Fruit fly (Drosophila melanogaster) whole organism, embryonic: ENCODE data around the gene Drs.

Source experiments
- Atf6 ChIP-seq: fragments of 200-800 bp; sonication (Bioruptor generic); IDR thresholded peaks from 2 replicates; pipeline ENCODE4 v1.3.6; 2022; ENCODE audit warnings: missing biosample characterization, missing genetic modification characterization
- C15 ChIP-seq: fragments of 200-800 bp; sonication (Bioruptor generic); IDR thresholded peaks from 3 replicates; pipeline ENCODE4 v1.3.6; 2022; ENCODE audit warnings: missing biosample characterization, missing genetic modification characterization
- CG10462 ChIP-seq: fragments of 200-800 bp; sonication (Bioruptor generic); optimal IDR thresholded peaks from 2 replicates; lab custom pipeline; 2016; ENCODE audit warnings: missing biosample characterization, missing genetic modification characterization
- CG10959 ChIP-seq: fragments of 200-800 bp; sonication (Bioruptor generic); IDR thresholded peaks from 2 replicates; pipeline ENCODE4 v1.3.6; 2022; ENCODE audit warnings: missing biosample characterization, missing genetic modification characterization
- CG12104 ChIP-seq: fragments of 200-800 bp; sonication (Bioruptor generic); optimal IDR thresholded peaks from 3 replicates; lab custom pipeline; 2016; ENCODE audit warnings: missing biosample characterization, missing genetic modification characterization
- CG12155 ChIP-seq: fragments of 200-800 bp; sonication (Bioruptor generic); optimal IDR thresholded peaks from 3 replicates; lab custom pipeline; 2016; ENCODE audit warnings: missing biosample characterization, missing genetic modification characterization
- CG12391 ChIP-seq: fragments of 200-800 bp; sonication (Bioruptor generic); optimal IDR thresholded peaks from 3 replicates; lab custom pipeline; 2018; ENCODE audit warnings: missing biosample characterization, mild to moderate bottlenecking, missing genetic modification characterization, moderate library complexity
- CG12659 ChIP-seq: fragments of 200-800 bp; sonication (Bioruptor generic); optimal IDR thresholded peaks from 3 replicates; lab custom pipeline; 2017; ENCODE audit warnings: mild to moderate bottlenecking, missing biosample characterization, missing genetic modification reagents, missing genetic modification characterization
- CG13123 ChIP-seq: fragments of 200-800 bp; sonication (Bioruptor generic); optimal IDR thresholded peaks from 2 replicates; lab custom pipeline; 2016; ENCODE audit warnings: missing biosample characterization, missing genetic modification characterization
- CG17568 ChIP-seq: fragments of 200-800 bp; sonication (Bioruptor generic); optimal IDR thresholded peaks from 2 replicates; lab custom pipeline; 2018; ENCODE audit warnings: missing biosample characterization, mild to moderate bottlenecking, missing genetic modification characterization, moderate library complexity
- CG2199 ChIP-seq: fragments of 200-800 bp; sonication (Bioruptor generic); IDR thresholded peaks from 3 replicates; pipeline ENCODE4 v1.3.6; 2022; ENCODE audit warnings: missing biosample characterization, missing genetic modification characterization
- CG30020 ChIP-seq: fragments of 200-800 bp; optimal IDR thresholded peaks from 2 replicates; lab custom pipeline; 2019; ENCODE audit warnings: missing biosample characterization, mild to moderate bottlenecking, missing genetic modification characterization, moderate library complexity
- CG30403 ChIP-seq: fragments of 200-800 bp; sonication (Bioruptor generic); optimal IDR thresholded peaks from 3 replicates; lab custom pipeline; 2016; ENCODE audit warnings: missing biosample characterization, missing genetic modification characterization
- CG32767 ChIP-seq: fragments of 200-800 bp; sonication (Bioruptor generic); IDR thresholded peaks from 2 replicates; pipeline ENCODE4 v1.3.6; 2022; ENCODE audit warnings: missing biosample characterization, missing genetic modification characterization
- CG5245 ChIP-seq: fragments of 200-800 bp; sonication (Bioruptor generic); optimal IDR thresholded peaks from 3 replicates; lab custom pipeline; 2016; ENCODE audit warnings: missing biosample characterization, missing genetic modification characterization
- CG7556 ChIP-seq: fragments of 200-800 bp; sonication (Bioruptor generic); optimal IDR thresholded peaks from 2 replicates; lab custom pipeline; 2017; ENCODE audit warnings: missing biosample characterization, mild to moderate bottlenecking, missing genetic modification characterization
- Chrac-16 ChIP-seq: fragments of 200-800 bp; sonication (Bioruptor generic); optimal IDR thresholded peaks from 3 replicates; lab custom pipeline; 2016; ENCODE audit warnings: missing biosample characterization, missing genetic modification characterization
- D19A ChIP-seq: fragments of 200-800 bp; optimal IDR thresholded peaks from 3 replicates; lab custom pipeline; 2019; ENCODE audit warnings: missing biosample characterization, mild to moderate bottlenecking, missing genetic modification characterization, moderate library complexity
- Dip3 ChIP-seq: fragments of 200-800 bp; sonication (Bioruptor generic); optimal IDR thresholded peaks from 3 replicates; lab custom pipeline; 2016; ENCODE audit warnings: missing biosample characterization, missing genetic modification characterization
- Fer3 ChIP-seq: fragments of 200-800 bp; sonication (Bioruptor generic); optimal IDR thresholded peaks from 2 replicates; lab custom pipeline; 2018; ENCODE audit warnings: missing biosample characterization, mild to moderate bottlenecking, missing genetic modification characterization, moderate library complexity
- H2.0 ChIP-seq: fragments of 200-800 bp; sonication (Bioruptor generic); IDR thresholded peaks from 2 replicates; pipeline ENCODE4 v1.3.6; 2022; ENCODE audit warnings: missing biosample characterization, missing genetic modification characterization
- HmgD ChIP-seq: fragments of 200-800 bp; sonication (Bioruptor generic); optimal IDR thresholded peaks from 3 replicates; lab custom pipeline; 2016; ENCODE audit warnings: missing biosample characterization, missing genetic modification characterization
- Hmr ChIP-seq: fragments of 200-800 bp; sonication (Bioruptor generic); optimal IDR thresholded peaks from 3 replicates; lab custom pipeline; 2017; ENCODE audit warnings: mild to moderate bottlenecking, missing biosample characterization, missing genetic modification reagents, missing genetic modification characterization
- Hr51 ChIP-seq, 2 experiments: fragments of 200-800 bp; sonication (Bioruptor generic); optimal IDR thresholded peaks; 2 replicates in 1 of 2; 3 replicates in 1 of 2; lab custom pipeline; 2016 to 2018; ENCODE audit warnings: missing biosample characterization in 2 of 2, missing genetic modification characterization in 2 of 2, mild to moderate bottlenecking in 1 of 2, moderate library complexity in 1 of 2
- Jarid2 ChIP-seq: fragments of 200-800 bp; sonication (Bioruptor generic); optimal IDR thresholded peaks from 3 replicates; lab custom pipeline; 2017; ENCODE audit warnings: mild to moderate bottlenecking, missing biosample characterization, missing genetic modification reagents, missing genetic modification characterization
- MESR4 ChIP-seq: fragments of 200-800 bp; sonication (Bioruptor generic); optimal IDR thresholded peaks from 2 replicates; lab custom pipeline; 2018; ENCODE audit warnings: missing biosample characterization, mild to moderate bottlenecking, missing genetic modification characterization, moderate library complexity
- MTF-1 ChIP-seq: fragments of 200-800 bp; sonication (Bioruptor generic); optimal IDR thresholded peaks from 2 replicates; lab custom pipeline; 2018; ENCODE audit warnings: missing biosample characterization, mild to moderate bottlenecking, missing genetic modification characterization, borderline replicate concordance
- Oli ChIP-seq: fragments of 200-800 bp; sonication (Bioruptor generic); optimal IDR thresholded peaks from 2 replicates; lab custom pipeline; 2018; ENCODE audit warnings: missing biosample characterization, mild to moderate bottlenecking, missing genetic modification characterization, moderate library complexity
- Poxn ChIP-seq: fragments of 200-800 bp; sonication (Bioruptor generic); IDR thresholded peaks from 2 replicates; pipeline ENCODE4 v1.3.6; 2022; ENCODE audit warnings: missing biosample characterization, missing genetic modification characterization
- Ptx1 ChIP-seq: fragments of 200-800 bp; sonication (Bioruptor generic); IDR thresholded peaks from 2 replicates; pipeline ENCODE4 v1.3.6; 2022; ENCODE audit warnings: missing biosample characterization, missing genetic modification characterization
- Ravus ChIP-seq: fragments of 200-800 bp; sonication (Bioruptor generic); IDR thresholded peaks from 2 replicates; pipeline ENCODE4 v1.3.6; 2022; ENCODE audit warnings: missing biosample characterization, missing genetic modification characterization
- TFAM ChIP-seq: fragments of 200-800 bp; sonication (Bioruptor generic); optimal IDR thresholded peaks from 2 replicates; lab custom pipeline; 2017; ENCODE audit warnings: missing biosample characterization, missing genetic modification characterization, inconsistent platforms
- Tbp ChIP-seq: fragments of >200 bp; optimal IDR thresholded peaks from 2 replicates; lab custom pipeline; 2018; ENCODE audit warnings: missing biosample characterization, missing genetic modification characterization
- YL-1 ChIP-seq: fragments of 200-800 bp; sonication (Bioruptor generic); optimal IDR thresholded peaks from 3 replicates; lab custom pipeline; 2017; ENCODE audit warnings: missing biosample characterization, mild to moderate bottlenecking, missing genetic modification characterization
- ac ChIP-seq: fragments of 200-800 bp; sonication (Bioruptor generic); optimal IDR thresholded peaks from 3 replicates; lab custom pipeline; 2017; ENCODE audit warnings: missing biosample characterization, mild to moderate bottlenecking, missing genetic modification characterization
- dysf ChIP-seq: fragments of 200-800 bp; sonication (Bioruptor generic); IDR thresholded peaks from 3 replicates; pipeline ENCODE4 v1.3.6; 2022; ENCODE audit warnings: missing biosample characterization, missing genetic modification characterization
- fd3F ChIP-seq: fragments of 200-800 bp; sonication (Bioruptor generic); optimal IDR thresholded peaks from 2 replicates; lab custom pipeline; 2018; ENCODE audit warnings: missing biosample characterization, mild to moderate bottlenecking, missing genetic modification characterization, moderate library complexity
- gem ChIP-seq: fragments of 200-800 bp; sonication (Bioruptor generic); optimal IDR thresholded peaks from 2 replicates; lab custom pipeline; 2019; ENCODE audit warnings: missing biosample characterization, mild to moderate bottlenecking, missing genetic modification characterization, moderate library complexity
- h ChIP-seq: fragments of >200 bp; optimal IDR thresholded peaks from 2 replicates; lab custom pipeline; 2017
- hth ChIP-seq: fragments of >200 bp; optimal IDR thresholded peaks from 2 replicates; lab custom pipeline; 2017; ENCODE audit warnings: inconsistent platforms
- jigr1 ChIP-seq: fragments of 200-800 bp; sonication (Bioruptor generic); IDR thresholded peaks from 3 replicates; pipeline ENCODE4 v1.3.6; 2022; ENCODE audit warnings: missing biosample characterization, missing genetic modification characterization
- mirr ChIP-seq: fragments of 200-800 bp; sonication (Bioruptor generic); optimal IDR thresholded peaks from 3 replicates; lab custom pipeline; 2018; ENCODE audit warnings: missing biosample characterization, mild to moderate bottlenecking, missing genetic modification characterization
- p53 ChIP-seq: fragments of 200-800 bp; sonication (Bioruptor generic); optimal IDR thresholded peaks from 2 replicates; lab custom pipeline; 2016; ENCODE audit warnings: missing biosample characterization, missing genetic modification characterization
- pb ChIP-seq: fragments of 200-800 bp; sonication (Bioruptor generic); optimal IDR thresholded peaks from 3 replicates; lab custom pipeline; 2016; ENCODE audit warnings: missing biosample characterization, missing genetic modification characterization
- pho ChIP-seq: fragments of 200-800 bp; sonication (Bioruptor generic); optimal IDR thresholded peaks from 2 replicates; lab custom pipeline; 2016; ENCODE audit warnings: missing biosample characterization, missing genetic modification characterization
- pnt ChIP-seq: fragments of 200-800 bp; sonication (Bioruptor generic); optimal IDR thresholded peaks from 3 replicates; lab custom pipeline; 2016; ENCODE audit warnings: missing biosample characterization, missing genetic modification characterization
- repo ChIP-seq: fragments of 200-800 bp; sonication (Bioruptor generic); optimal IDR thresholded peaks from 2 replicates; lab custom pipeline; 2016; ENCODE audit warnings: missing biosample characterization, missing genetic modification characterization
- seq ChIP-seq: fragments of 200-800 bp; sonication (Bioruptor generic); IDR thresholded peaks from 2 replicates; pipeline ENCODE4 v1.3.6; 2022; ENCODE audit warnings: missing biosample characterization, missing genetic modification characterization
- ssp ChIP-seq: fragments of 200-800 bp; sonication (Bioruptor generic); IDR thresholded peaks from 2 replicates; pipeline ENCODE4 v1.3.6; 2022; ENCODE audit warnings: missing biosample characterization, missing genetic modification characterization
- tup ChIP-seq: fragments of 200-800 bp; sonication (Bioruptor generic); optimal IDR thresholded peaks from 2 replicates; lab custom pipeline; 2016; ENCODE audit warnings: missing biosample characterization, mild to moderate bottlenecking, missing genetic modification characterization, moderate library complexity
- vvl ChIP-seq: fragments of 200-800 bp; sonication (Bioruptor generic); IDR thresholded peaks from 2 replicates; pipeline ENCODE4 v1.3.6; 2022; ENCODE audit warnings: missing biosample characterization, missing genetic modification characterization
- wdn ChIP-seq: fragments of 200-800 bp; sonication (Bioruptor generic); IDR thresholded peaks from 2 replicates; pipeline ENCODE4 v1.3.6; 2022; ENCODE audit warnings: missing biosample characterization, missing genetic modification characterization

The Drs gene

dm6 chr3L:3339695-3340226 is 29.6 kb upstream of the Drs start (continued):
- TF ChIP-seq MESR4 (no peak), tup (GFP tag; lab: Kevin White, UChicago) (no peak), pnt (GFP tag; lab: Kevin White, UChicago) (no peak), CG30020 (tag; lab: Kevin White, UChicago) (no peak), CG2199 (no peak), pho (no peak), ssp (no peak), CG12659 (GFP tag; lab: Kevin White, UChicago) (peak; percentile 3), Hr51 (GFP tag; optimal IDR thresholded peaks at IDR 0.05; lab: Kevin White, UChicago) (peak in 1 of 2 experiments; percentile 35), seq (GFP tag; lab: Robert Waterston, UW) (peak; percentile 54), Tbp (GFP tag; lab: Kevin White, UChicago) (no peak), Chrac-16 (GFP tag; lab: Kevin White, UChicago) (no peak), dysf (GFP tag; lab: Robert Waterston, UW) (0 out of 3 replicates have a peak, but pooled peaks have one; percentile 34), p53 (GFP tag; lab: Kevin White, UChicago) (no peak), fd3F (no peak), CG10959 (GFP tag; lab: Robert Waterston, UW) (no peak), CG17568 (GFP tag; lab: Kevin White, UChicago) (no peak), jigr1 (no peak), CG10462 (GFP tag; lab: Kevin White, UChicago) (no peak), Dip3 (no peak), HmgD (GFP tag; lab: Kevin White, UChicago) (no peak), CG32767 (GFP tag; lab: Robert Waterston, UW) (no peak), H2.0 (no peak), repo (no peak), TFAM (GFP tag; lab: Kevin White, UChicago) (no peak), mirr (GFP tag; lab: Kevin White, UChicago) (no peak), Jarid2 (GFP tag; lab: Kevin White, UChicago) (no peak), MTF-1 (GFP tag; lab: Kevin White, UChicago) (no peak), Atf6 (GFP tag; lab: Robert Waterston, UW) (peak; percentile 37; the same call in 1 of the 2 replicates), CG12155 (GFP tag; lab: Kevin White, UChicago) (no peak), Ptx1 (0 out of 2 replicates have a peak, but pooled peaks have one; percentile 13), wdn (GFP tag; lab: Robert Waterston, UW) (no peak), YL-1 (no peak), CG12104 (GFP tag; lab: Kevin White, UChicago) (no peak), Poxn (GFP tag; lab: Robert Waterston, UW) (no peak), h (lab: Kevin White, UChicago) (no peak), hth (lab: Kevin White, UChicago) (no peak), vvl (GFP tag; lab: Robert Waterston, UW) (0 out of 2 replicates have a peak, but pooled peaks have one; percentile 19), D19A (tag; lab: Kevin White, UChicago) (no peak), C15 (no peak), Hmr (no peak), pb (no peak), CG5245 (GFP tag; lab: Kevin White, UChicago) (no peak), Oli (tag; lab: Kevin White, UChicago) (no peak), Ravus (GFP tag; lab: Robert Waterston, UW) (no peak), gem (tag; lab: Kevin White, UChicago) (peak; percentile 16), CG7556 (no peak), CG13123 (GFP tag; lab: Kevin White, UChicago) (no peak), Fer3 (no peak), ac (GFP tag; lab: Kevin White, UChicago) (no peak), CG30403 (GFP tag; lab: Kevin White, UChicago) (no peak), CG12391 (tag; lab: Kevin White, UChicago) (peak; percentile 7)
